Worm (Caenorhabditis elegans) whole organism, young adult: ENCODE data around the gene R13A1.1.

ENCODE experiments used
- B0035.1 ChIP-seq: sonication (generic microtip); optimal IDR thresholded peaks from 2 replicates; lab custom pipeline; 2016; ENCODE audit warnings: missing genetic modification characterization, mild to moderate bottlenecking, missing compliant biosample characterization, missing genotype, missing genetic modification reagents
- F10E7.11 ChIP-seq: sonication (generic microtip); optimal IDR thresholded peaks from 2 replicates; lab custom pipeline; 2017; ENCODE audit warnings: mild to moderate bottlenecking, missing genetic modification characterization, moderate library complexity, missing compliant biosample characterization
- F23B12.7 ChIP-seq: sonication (generic microtip); optimal IDR thresholded peaks from 2 replicates; lab custom pipeline; 2017; ENCODE audit warnings: missing genetic modification characterization, mild to moderate bottlenecking, missing compliant biosample characterization, antibody characterized with exemption, moderate library complexity; ENCODE audit not compliant: insufficient read depth
- F39B2.1 ChIP-seq: fragments of 200-800 bp; sonication (Bioruptor generic); IDR thresholded peaks from 2 replicates; pipeline ENCODE4 v1.3.6; 2022; ENCODE audit warnings: missing genetic modification reagents, missing genetic modification characterization, missing compliant biosample characterization
- F49E8.2 ChIP-seq: sonication (generic microtip); optimal IDR thresholded peaks from 3 replicates; lab custom pipeline; 2017; ENCODE audit warnings: missing genetic modification characterization, mild to moderate bottlenecking, missing compliant biosample characterization, antibody characterized with exemption, moderate library complexity; ENCODE audit not compliant: insufficient read depth
- K11D2.4 ChIP-seq: fragments of 200-800 bp; sonication (Bioruptor generic); IDR thresholded peaks from 2 replicates; pipeline ENCODE4 v1.3.6; 2022; ENCODE audit warnings: missing genetic modification reagents, missing genetic modification characterization, missing compliant biosample characterization
- K12H6.12 ChIP-seq: fragments of 200-800 bp; sonication (Bioruptor generic); optimal IDR thresholded peaks from 2 replicates; lab custom pipeline; 2018; ENCODE audit warnings: mild to moderate bottlenecking, missing genetic modification characterization, missing compliant biosample characterization
- T26A5.8 ChIP-seq: sonication (generic microtip); optimal IDR thresholded peaks from 2 replicates; lab custom pipeline; 2016; ENCODE audit warnings: missing genetic modification characterization, missing compliant biosample characterization
- Y53F4B.3 ChIP-seq: fragments of 200-800 bp; sonication (Bioruptor generic); IDR thresholded peaks from 2 replicates; pipeline ENCODE4 v1.3.6; 2022; ENCODE audit warnings: missing genetic modification reagents, missing genetic modification characterization, missing compliant biosample characterization
- Y95B8A.8 ChIP-seq: fragments of 200-800 bp; sonication (Bioruptor generic); IDR thresholded peaks from 2 replicates; pipeline ENCODE4 v1.3.6; 2022; ENCODE audit warnings: missing genetic modification reagents, missing genetic modification characterization, missing compliant biosample characterization
- akir-1 ChIP-seq: fragments of 200-800 bp; sonication (Bioruptor generic); optimal IDR thresholded peaks from 2 replicates; lab custom pipeline; 2018; ENCODE audit warnings: mild to moderate bottlenecking, missing genetic modification characterization, moderate library complexity, missing compliant biosample characterization
- aptf-2 ChIP-seq: fragments of 200-800 bp; sonication (Bioruptor generic); conservative IDR thresholded peaks from 2 replicates; pipeline ENCODE4 v1.3.6; 2022; ENCODE audit warnings: missing genetic modification reagents, missing genetic modification characterization, missing compliant biosample characterization
- atf-7 ChIP-seq: sonication (generic microtip); optimal IDR thresholded peaks from 2 replicates; lab custom pipeline; 2017; ENCODE audit warnings: mild to moderate bottlenecking, missing genetic modification characterization, missing compliant biosample characterization
- athp-1 ChIP-seq: sonication (generic microtip); optimal IDR thresholded peaks from 2 replicates; lab custom pipeline; 2017; ENCODE audit warnings: mild to moderate bottlenecking, missing genetic modification characterization, missing compliant biosample characterization
- attf-5 ChIP-seq: fragments of 200-800 bp; sonication (Bioruptor generic); optimal IDR thresholded peaks from 2 replicates; lab custom pipeline; 2018; ENCODE audit warnings: mild to moderate bottlenecking, missing genetic modification characterization, missing compliant biosample characterization
- bed-2 ChIP-seq: fragments of 200-800 bp; sonication (Bioruptor generic); IDR thresholded peaks from 2 replicates; pipeline ENCODE4 v1.3.6; 2022; ENCODE audit warnings: missing genetic modification reagents, missing genetic modification characterization, missing compliant biosample characterization
- ceh-100 ChIP-seq: fragments of 200-800 bp; sonication (Bioruptor generic); IDR thresholded peaks from 2 replicates; pipeline ENCODE4 v1.3.6; 2022; ENCODE audit warnings: missing genetic modification reagents, missing genetic modification characterization, missing compliant biosample characterization
- ceh-27 ChIP-seq: fragments of 200-800 bp; sonication (Bioruptor generic); optimal IDR thresholded peaks from 2 replicates; lab custom pipeline; 2018; ENCODE audit warnings: mild to moderate bottlenecking, missing genetic modification characterization, moderate library complexity, missing compliant biosample characterization
- ceh-40 ChIP-seq: fragments of 200-800 bp; sonication (Bioruptor generic); IDR thresholded peaks from 2 replicates; pipeline ENCODE4 v1.3.6; 2022; ENCODE audit warnings: missing genetic modification characterization, missing compliant biosample characterization
- dox-1 ChIP-seq: fragments of 200-800 bp; sonication (Bioruptor generic); IDR thresholded peaks from 2 replicates; pipeline ENCODE4 v1.3.6; 2022; ENCODE audit warnings: missing genetic modification reagents, missing genetic modification characterization, missing compliant biosample characterization
- efl-1 ChIP-seq: fragments of 150-350 bp; optimal IDR thresholded peaks from 2 replicates; lab custom pipeline; 2014; ENCODE audit warnings: missing biosample characterization, missing genetic modification reagents, missing genetic modification characterization
- fkh-3 ChIP-seq: sonication (generic microtip); optimal IDR thresholded peaks from 2 replicates; lab custom pipeline; 2016; ENCODE audit warnings: mild to moderate bottlenecking, missing genetic modification characterization, missing compliant biosample characterization
- him-1 ChIP-seq: sonication (generic microtip); optimal IDR thresholded peaks from 2 replicates; lab custom pipeline; 2016; ENCODE audit warnings: missing genotype, missing genetic modification reagents, missing genetic modification characterization, missing compliant biosample characterization
- hsf-1 ChIP-seq: fragments of 200-800 bp; sonication (Bioruptor generic); IDR thresholded peaks from 2 replicates; pipeline ENCODE4 v1.3.6; 2022; ENCODE audit warnings: missing genetic modification reagents, missing genetic modification characterization, missing compliant biosample characterization
- lin-40 ChIP-seq: sonication (generic microtip); optimal IDR thresholded peaks from 2 replicates; lab custom pipeline; 2016; ENCODE audit warnings: missing genetic modification characterization, mild to moderate bottlenecking, missing compliant biosample characterization, missing genotype, missing genetic modification reagents
- lsy-27 ChIP-seq: sonication (generic microtip); optimal IDR thresholded peaks from 2 replicates; lab custom pipeline; 2017; ENCODE audit warnings: missing genetic modification characterization, mild to moderate bottlenecking, missing compliant biosample characterization, antibody characterized with exemption, missing genotype, borderline replicate concordance; ENCODE audit not compliant: insufficient read depth
- madf-10 ChIP-seq: sonication (generic microtip); optimal IDR thresholded peaks from 2 replicates; lab custom pipeline; 2016; ENCODE audit warnings: mild to moderate bottlenecking, missing genetic modification characterization, missing compliant biosample characterization
- madf-3 ChIP-seq: fragments of 200-800 bp; sonication (Bioruptor generic); IDR thresholded peaks from 2 replicates; pipeline ENCODE4 v1.3.6; 2022; ENCODE audit warnings: missing genetic modification reagents, missing genetic modification characterization, missing compliant biosample characterization
- mes-4 ChIP-seq: sonication (generic microtip); optimal IDR thresholded peaks from 2 replicates; lab custom pipeline; 2016; ENCODE audit warnings: missing genotype, missing genetic modification characterization, missing compliant biosample characterization
- nfya-1 ChIP-seq: sonication (generic microtip); optimal IDR thresholded peaks from 2 replicates; lab custom pipeline; 2017; ENCODE audit warnings: antibody characterized with exemption, missing compliant biosample characterization, missing genetic modification characterization, borderline replicate concordance; ENCODE audit not compliant: insufficient read depth
- nfya-2 ChIP-seq: fragments of 200-800 bp; sonication (Bioruptor generic); IDR thresholded peaks from 2 replicates; pipeline ENCODE4 v1.3.6; 2022; ENCODE audit warnings: missing genetic modification reagents, missing genetic modification characterization, missing compliant biosample characterization
- nhr-120 ChIP-seq: fragments of 200-800 bp; sonication (Bioruptor generic); IDR thresholded peaks from 2 replicates; pipeline ENCODE4 v1.3.6; 2022; ENCODE audit warnings: missing genetic modification characterization, missing compliant biosample characterization
- nhr-179 ChIP-seq: sonication (generic microtip); optimal IDR thresholded peaks from 2 replicates; lab custom pipeline; 2016; ENCODE audit warnings: mild to moderate bottlenecking, missing genetic modification characterization, missing compliant biosample characterization
- rcor-1 ChIP-seq: fragments of 200-800 bp; sonication (Bioruptor generic); IDR thresholded peaks from 2 replicates; pipeline ENCODE4 v1.3.6; 2022; ENCODE audit warnings: missing genetic modification reagents, missing genetic modification characterization, missing compliant biosample characterization
- repo-1 ChIP-seq: sonication (generic microtip); optimal IDR thresholded peaks from 2 replicates; lab custom pipeline; 2017; ENCODE audit warnings: mild to moderate bottlenecking, missing genetic modification characterization, missing compliant biosample characterization
- snpc-1.1 ChIP-seq: sonication (generic microtip); optimal IDR thresholded peaks from 2 replicates; lab custom pipeline; 2017; ENCODE audit warnings: missing genetic modification characterization, mild to moderate bottlenecking, missing compliant biosample characterization, antibody characterized with exemption, moderate library complexity, missing genotype, missing genetic modification reagents; ENCODE audit not compliant: insufficient read depth
- snpc-1.3 ChIP-seq: sonication (generic microtip); optimal IDR thresholded peaks from 2 replicates; lab custom pipeline; 2017; ENCODE audit warnings: missing genetic modification characterization, mild to moderate bottlenecking, missing compliant biosample characterization, antibody characterized with exemption, moderate library complexity, missing genotype, missing genetic modification reagents; ENCODE audit not compliant: insufficient read depth
- snpc-3.4 ChIP-seq: sonication (generic microtip); optimal IDR thresholded peaks from 2 replicates; lab custom pipeline; 2017; ENCODE audit warnings: missing genetic modification characterization, mild to moderate bottlenecking, missing compliant biosample characterization, antibody characterized with exemption, moderate library complexity, missing genotype, missing genetic modification reagents
- somi-1 ChIP-seq: fragments of 200-800 bp; sonication (Bioruptor generic); optimal IDR thresholded peaks from 2 replicates; lab custom pipeline; 2018; ENCODE audit warnings: mild to moderate bottlenecking, missing genetic modification characterization, missing compliant biosample characterization
- unc-130 ChIP-seq: sonication (generic microtip); optimal IDR thresholded peaks from 2 replicates; lab custom pipeline; 2016; ENCODE audit warnings: missing genetic modification reagents, missing genetic modification characterization, missing compliant biosample characterization
- unc-62 ChIP-seq: fragments of 150-350 bp; optimal IDR thresholded peaks from 2 replicates; lab custom pipeline; 2014; ENCODE audit warnings: missing biosample characterization, missing genetic modification reagents, missing genetic modification characterization
- zfh-2 ChIP-seq: fragments of 200-800 bp; sonication (Bioruptor generic); conservative IDR thresholded peaks from 2 replicates; pipeline ENCODE4 v1.3.6; 2022; ENCODE audit warnings: missing genetic modification reagents, missing genetic modification characterization, missing compliant biosample characterization
- ztf-18 ChIP-seq: sonication (generic microtip); optimal IDR thresholded peaks from 2 replicates; lab custom pipeline; 2016; ENCODE audit warnings: missing genotype, mild to moderate bottlenecking, missing genetic modification characterization, missing compliant biosample characterization

The R13A1.1 gene

DNA sequence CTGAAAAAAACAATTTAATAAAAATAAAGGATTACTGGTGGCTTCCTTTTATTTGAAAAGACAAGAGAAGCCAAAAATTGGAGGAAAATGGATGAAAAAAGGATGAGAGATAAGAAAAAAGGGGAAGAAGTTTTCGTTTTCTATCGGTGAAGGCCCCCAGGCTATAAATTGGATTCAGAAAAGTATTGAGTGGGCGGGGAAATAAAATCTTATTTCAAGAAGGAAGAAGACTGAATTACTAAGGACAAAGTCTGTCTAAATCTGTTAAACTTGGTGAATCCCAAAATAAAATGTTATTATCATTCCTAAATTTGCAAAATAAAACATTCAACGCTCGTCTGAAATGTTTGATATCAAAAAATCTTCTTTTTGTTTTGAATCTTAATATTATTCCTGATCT is 2.3 kb downstream of the R13A1.1 start:
- TF ChIP-seq T26A5.8 (tag; lab: Kevin White, UChicago), result no peak
- no peak for TF ChIP-seq mes-4 (tag; lab: Kevin White, UChicago)
- TF ChIP-seq madf-3 (GFP tag; lab: Robert Waterston, UW), result no peak
- TF ChIP-seq nhr-179, result no peak
- no peak for TF ChIP-seq him-1
- no peak for TF ChIP-seq Y53F4B.3 (GFP tag; lab: Robert Waterston, UW)
- no peak for TF ChIP-seq nfya-1 (tag; lab: Kevin White, UChicago)
- no peak for TF ChIP-seq efl-1 (GFP tag; lab: Kevin White, UChicago)
- no peak for TF ChIP-seq attf-5
- TF ChIP-seq ceh-40 (GFP tag; lab: Robert Waterston, UW), result no peak
- TF ChIP-seq B0035.1 (tag; lab: Kevin White, UChicago), result no peak
- TF ChIP-seq lsy-27 (tag; lab: Kevin White, UChicago), result no peak
- no peak for TF ChIP-seq atf-7 (tag; lab: Kevin White, UChicago)

DNA sequence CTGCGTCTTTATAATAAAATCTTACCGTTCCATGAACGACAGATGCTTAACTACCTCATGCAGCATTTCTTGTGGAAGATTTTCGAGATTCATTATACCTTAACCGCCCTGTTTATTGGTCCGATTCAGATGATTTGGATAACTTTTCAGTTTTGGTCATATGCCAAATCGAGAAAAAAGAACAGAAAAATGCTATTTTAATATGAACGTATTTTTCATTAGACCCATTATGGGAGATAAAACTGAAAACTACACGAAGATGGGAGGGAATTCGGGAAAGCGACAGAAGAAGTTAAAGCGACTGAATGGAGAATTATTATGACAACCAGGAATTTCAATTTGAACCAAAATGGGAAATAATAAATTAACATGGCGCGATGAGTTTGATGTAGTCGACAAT is 7.2 kb downstream of the R13A1.1 start, which contains the start of gene R13A1.10:
TSS of gene R13A1.10 (minus strand) at position 101 of the 400 bp plus-strand sequence.
- TF ChIP-seq nfya-2 (GFP tag; lab: Robert Waterston, UW), result no peak
- no peak for TF ChIP-seq unc-62 (GFP tag; lab: Kevin White, UChicago)

DNA sequence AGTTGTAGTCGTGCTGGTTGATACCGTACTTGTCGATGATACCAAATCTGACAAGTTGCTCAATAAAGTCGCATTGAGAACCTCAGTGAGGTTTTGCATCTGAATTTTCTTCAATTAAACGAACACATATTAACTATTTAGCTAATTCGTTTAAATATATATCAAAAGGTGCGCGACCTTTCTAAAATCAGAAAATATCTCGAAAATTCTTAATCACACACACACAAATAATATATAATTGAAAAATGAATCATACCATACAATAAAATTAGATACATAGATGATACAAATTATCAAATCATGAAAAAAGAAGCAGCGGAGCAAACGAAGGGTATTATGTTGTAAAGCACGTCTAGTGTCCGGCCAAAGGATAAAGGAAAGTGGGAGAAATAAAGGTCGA is 8.4 kb downstream of the R13A1.1 start, which contains the start of gene D2024.5:
TSS of gene D2024.5 (minus strand) at position 101 of the 400 bp plus-strand sequence.
- TF ChIP-seq madf-10 (tag; lab: Kevin White, UChicago), result no peak
- no peak for TF ChIP-seq lin-40 (tag; lab: Kevin White, UChicago)
- TF ChIP-seq F39B2.1, result no peak
- TF ChIP-seq F49E8.2, result no peak
- no peak for TF ChIP-seq F10E7.11
- TF ChIP-seq akir-1 (GFP tag; lab: Kevin White, UChicago), result no peak
- no peak for TF ChIP-seq snpc-3.4 (tag; lab: Kevin White, UChicago)
- no peak for TF ChIP-seq athp-1 (tag; lab: Kevin White, UChicago)
- TF ChIP-seq fkh-3 (tag; lab: Kevin White, UChicago), result no peak
- no peak for TF ChIP-seq zfh-2
- no peak for TF ChIP-seq bed-2 (GFP tag; lab: Robert Waterston, UW)
- TF ChIP-seq snpc-1.1, result no peak
- TF ChIP-seq T26A5.8 (tag; lab: Kevin White, UChicago), result no peak
- no peak for TF ChIP-seq hsf-1 (GFP tag; lab: Robert Waterston, UW)
- TF ChIP-seq rcor-1 (GFP tag; lab: Robert Waterston, UW), result no peak
- no peak for TF ChIP-seq aptf-2 (GFP tag; lab: Robert Waterston, UW)
- no peak for TF ChIP-seq somi-1
- TF ChIP-seq nhr-120 (GFP tag; lab: Robert Waterston, UW), result no peak
- no peak for TF ChIP-seq efl-1 (GFP tag; lab: Kevin White, UChicago)
- TF ChIP-seq ztf-18, result no peak

DNA sequence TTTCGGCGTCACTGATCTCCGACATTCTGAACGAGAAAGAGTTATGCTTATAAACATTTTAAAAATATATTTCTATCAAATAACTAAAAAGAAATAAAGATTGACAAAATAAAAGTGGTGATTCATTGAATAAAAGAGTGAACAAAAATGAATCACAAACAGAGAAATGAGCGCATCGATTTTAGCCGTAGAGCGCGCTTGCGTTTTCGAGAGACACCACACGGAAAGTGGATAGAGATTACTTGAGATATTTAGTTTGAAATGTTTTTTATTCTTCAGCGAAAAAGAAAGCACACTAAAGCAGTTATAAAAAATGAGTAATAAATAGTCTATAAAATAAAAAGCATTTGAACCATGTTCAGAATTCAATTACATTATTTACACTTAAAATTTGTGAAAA is 10.4 kb downstream of the R13A1.1 start, which contains the start of gene cap-1:
TSS of gene cap-1 (minus strand) at position 26 of the 400 bp plus-strand sequence.
- peak; percentile 32 for TF ChIP-seq ztf-18
- TF ChIP-seq ceh-27, result peak; percentile 41
- TF ChIP-seq snpc-1.3 (tag; lab: Kevin White, UChicago), result peak; percentile 41
- TF ChIP-seq K12H6.12 (tag; lab: Kevin White, UChicago), result peak; percentile 0
- no peak for TF ChIP-seq repo-1 (tag; lab: Kevin White, UChicago)
- peak; percentile 92 for TF ChIP-seq F23B12.7 (tag; lab: Kevin White, UChicago)
- TF ChIP-seq K11D2.4 (GFP tag; lab: Robert Waterston, UW), result no peak
- peak; percentile 93 for TF ChIP-seq ceh-100
- TF ChIP-seq lsy-27 (tag; lab: Kevin White, UChicago), result no peak
- no peak for TF ChIP-seq Y95B8A.8
- peak; percentile 83 for TF ChIP-seq attf-5
- TF ChIP-seq dox-1 (GFP tag; lab: Robert Waterston, UW), result peak; percentile 67
- TF ChIP-seq nhr-179, result no peak
- peak; percentile 11 for TF ChIP-seq efl-1 (GFP tag; lab: Kevin White, UChicago)
- TF ChIP-seq unc-130, result peak; percentile 19
